Fruit fly (Drosophila melanogaster) whole organism, embryonic: ENCODE results near the gene Gbeta76C.

Source experiments
- Atf3 ChIP-seq: fragments of 200-800 bp; sonication (Bioruptor generic); optimal IDR thresholded peaks from 3 replicates; lab custom pipeline; 2016; ENCODE audit warnings: missing biosample characterization, missing genetic modification characterization
- CG10274 ChIP-seq: fragments of 200-800 bp; sonication (Bioruptor generic); optimal IDR thresholded peaks from 3 replicates; lab custom pipeline; 2017; ENCODE audit warnings: missing biosample characterization, mild to moderate bottlenecking, missing genetic modification characterization
- CG10462 ChIP-seq: fragments of 200-800 bp; sonication (Bioruptor generic); optimal IDR thresholded peaks from 2 replicates; lab custom pipeline; 2016; ENCODE audit warnings: missing biosample characterization, missing genetic modification characterization
- CG10543 ChIP-seq: fragments of 200-800 bp; sonication (Bioruptor generic); optimal IDR thresholded peaks from 3 replicates; lab custom pipeline; 2017; ENCODE audit warnings: missing biosample characterization, mild to moderate bottlenecking, missing genetic modification characterization, moderate library complexity
- CG11504 ChIP-seq: fragments of 200-800 bp; sonication (Bioruptor generic); optimal IDR thresholded peaks from 3 replicates; lab custom pipeline; 2019; ENCODE audit warnings: missing biosample characterization, mild to moderate bottlenecking, missing genetic modification characterization, moderate library complexity
- CG12744 ChIP-seq: fragments of 200-800 bp; sonication (Bioruptor generic); optimal IDR thresholded peaks from 2 replicates; lab custom pipeline; 2016; ENCODE audit warnings: missing biosample characterization, missing genetic modification characterization
- CG12942 ChIP-seq: fragments of 200-800 bp; sonication (Bioruptor generic); optimal IDR thresholded peaks from 3 replicates; lab custom pipeline; 2016; ENCODE audit warnings: missing biosample characterization, missing genetic modification characterization
- CG1647 ChIP-seq: fragments of 200-800 bp; sonication (Bioruptor generic); optimal IDR thresholded peaks from 3 replicates; lab custom pipeline; 2016; ENCODE audit warnings: missing biosample characterization, missing genetic modification characterization
- CG17186 ChIP-seq: fragments of 200-800 bp; sonication (Bioruptor generic); optimal IDR thresholded peaks from 3 replicates; lab custom pipeline; 2017; ENCODE audit warnings: missing biosample characterization, missing genetic modification reagents, missing genetic modification characterization
- CG30020 ChIP-seq: fragments of 200-800 bp; optimal IDR thresholded peaks from 2 replicates; lab custom pipeline; 2019; ENCODE audit warnings: missing biosample characterization, mild to moderate bottlenecking, missing genetic modification characterization, moderate library complexity
- CG33213 ChIP-seq: fragments of 200-800 bp; sonication (Bioruptor generic); optimal IDR thresholded peaks from 3 replicates; lab custom pipeline; 2016; ENCODE audit warnings: missing biosample characterization, missing genetic modification characterization
- CG6254 ChIP-seq: fragments of 200-800 bp; sonication (Bioruptor generic); optimal IDR thresholded peaks from 3 replicates; lab custom pipeline; 2017; ENCODE audit warnings: mild to moderate bottlenecking, missing biosample characterization, missing genetic modification reagents, missing genetic modification characterization
- CG6272 ChIP-seq: fragments of 200-800 bp; sonication (Bioruptor generic); IDR thresholded peaks from 2 replicates; pipeline ENCODE4 v1.3.6; 2022; ENCODE audit warnings: missing biosample characterization, missing genetic modification characterization
- CG6791 ChIP-seq: fragments of 200-800 bp; sonication (Bioruptor generic); IDR thresholded peaks from 3 replicates; pipeline ENCODE4 v1.3.6; 2022; ENCODE audit warnings: missing biosample characterization, missing genetic modification characterization; ENCODE audit not compliant: partially characterized antibody
- CG7357 ChIP-seq: fragments of 200-800 bp; sonication (Bioruptor generic); IDR thresholded peaks from 3 replicates; pipeline ENCODE4 v1.3.6; 2022; ENCODE audit warnings: missing biosample characterization, missing genetic modification characterization
- CG7556 ChIP-seq: fragments of 200-800 bp; sonication (Bioruptor generic); optimal IDR thresholded peaks from 2 replicates; lab custom pipeline; 2017; ENCODE audit warnings: missing biosample characterization, mild to moderate bottlenecking, missing genetic modification characterization
- CG9797 ChIP-seq: fragments of 200-800 bp; sonication (Bioruptor generic); optimal IDR thresholded peaks from 3 replicates; lab custom pipeline; 2018; ENCODE audit warnings: missing biosample characterization, mild to moderate bottlenecking, missing genetic modification characterization
- Camta ChIP-seq: fragments of 200-800 bp; sonication (Bioruptor generic); optimal IDR thresholded peaks from 2 replicates; lab custom pipeline; 2016; ENCODE audit warnings: missing biosample characterization, missing genetic modification characterization
- Deaf1 ChIP-seq: fragments of 200-800 bp; optimal IDR thresholded peaks from 3 replicates; lab custom pipeline; 2019; ENCODE audit warnings: missing biosample characterization, mild to moderate bottlenecking, missing genetic modification characterization, moderate library complexity
- Dek ChIP-seq: fragments of 200-800 bp; sonication (Bioruptor generic); optimal IDR thresholded peaks from 3 replicates; lab custom pipeline; 2019; ENCODE audit warnings: missing biosample characterization, mild to moderate bottlenecking, missing genetic modification characterization, moderate library complexity
- Dll ChIP-seq: fragments of 200-800 bp; sonication (Bioruptor generic); IDR thresholded peaks from 4 replicates; pipeline ENCODE4 v1.3.6; 2022; ENCODE audit warnings: missing biosample characterization, missing genetic modification characterization; ENCODE audit not compliant: partially characterized antibody
- Doc3 ChIP-seq: fragments of 200-800 bp; sonication (Bioruptor generic); IDR thresholded peaks from 3 replicates; pipeline ENCODE4 v1.3.6; 2022; ENCODE audit warnings: missing biosample characterization, missing genetic modification characterization; ENCODE audit not compliant: partially characterized antibody
- Eip74EF ChIP-seq, 2 experiments: fragments of 200-800 bp in 1 of 2; fragments of >200 bp in 1 of 2; sonication (Bioruptor generic) in 1 of 2; optimal IDR thresholded peaks; 2 replicates each; lab custom pipeline; 2017 to 2019; ENCODE audit warnings: missing biosample characterization in 2 of 2, missing genetic modification characterization in 2 of 2, mild to moderate bottlenecking in 1 of 2, moderate library complexity in 1 of 2
- Hand ChIP-seq: fragments of 200-800 bp; sonication (Bioruptor generic); optimal IDR thresholded peaks from 2 replicates; lab custom pipeline; 2017; ENCODE audit warnings: mild to moderate bottlenecking, missing biosample characterization, missing genetic modification reagents, missing genetic modification characterization
- NK7.1 ChIP-seq: fragments of 200-800 bp; sonication (Bioruptor generic); optimal IDR thresholded peaks from 3 replicates; lab custom pipeline; 2016; ENCODE audit warnings: missing biosample characterization, missing genetic modification characterization
- Six4 ChIP-seq: fragments of 200-800 bp; sonication (Bioruptor generic); optimal IDR thresholded peaks from 2 replicates; lab custom pipeline; 2016; ENCODE audit warnings: missing biosample characterization, missing genetic modification characterization
- Sox102F ChIP-seq: fragments of 200-800 bp; sonication (Bioruptor generic); optimal IDR thresholded peaks from 2 replicates; lab custom pipeline; 2018; ENCODE audit warnings: missing biosample characterization, mild to moderate bottlenecking, missing genetic modification characterization, moderate library complexity
- ab ChIP-seq: fragments of 200-800 bp; sonication (Bioruptor generic); optimal IDR thresholded peaks from 2 replicates; lab custom pipeline; 2016; ENCODE audit warnings: missing biosample characterization, missing genetic modification characterization
- abd-A ChIP-seq: fragments of 200-800 bp; sonication (Bioruptor generic); optimal IDR thresholded peaks from 3 replicates; lab custom pipeline; 2019; ENCODE audit warnings: missing biosample characterization, mild to moderate bottlenecking, missing genetic modification characterization, moderate library complexity
- corto ChIP-seq: fragments of 200-800 bp; sonication (Bioruptor generic); optimal IDR thresholded peaks from 2 replicates; lab custom pipeline; 2016; ENCODE audit warnings: missing biosample characterization, mild to moderate bottlenecking, missing genetic modification characterization, moderate library complexity
- gsb ChIP-seq: fragments of 200-800 bp; sonication (Bioruptor generic); IDR thresholded peaks from 2 replicates; pipeline ENCODE4 v1.3.6; 2022; ENCODE audit warnings: missing biosample characterization, missing genetic modification characterization
- kni ChIP-seq: fragments of 200-800 bp; sonication (Bioruptor generic); optimal IDR thresholded peaks from 3 replicates; lab custom pipeline; 2017; ENCODE audit warnings: mild to moderate bottlenecking, missing biosample characterization, missing genetic modification reagents, missing genetic modification characterization
- lmd ChIP-seq: fragments of 200-800 bp; sonication (Bioruptor generic); IDR thresholded peaks from 2 replicates; pipeline ENCODE4 v1.3.6; 2022; ENCODE audit warnings: missing biosample characterization, missing genetic modification characterization
- oc ChIP-seq: fragments of 200-800 bp; sonication (Bioruptor generic); optimal IDR thresholded peaks from 2 replicates; lab custom pipeline; 2018; ENCODE audit warnings: missing biosample characterization, mild to moderate bottlenecking, missing genetic modification characterization, moderate library complexity
- pita ChIP-seq: fragments of 200-800 bp; sonication (Bioruptor generic); optimal IDR thresholded peaks from 2 replicates; lab custom pipeline; 2017; ENCODE audit warnings: missing biosample characterization, mild to moderate bottlenecking, missing genetic modification characterization
- pnt ChIP-seq: fragments of 200-800 bp; sonication (Bioruptor generic); optimal IDR thresholded peaks from 3 replicates; lab custom pipeline; 2016; ENCODE audit warnings: missing biosample characterization, missing genetic modification characterization
- psq ChIP-seq: fragments of 200-800 bp; sonication (Bioruptor generic); optimal IDR thresholded peaks from 2 replicates; lab custom pipeline; 2017; ENCODE audit warnings: missing biosample characterization, missing genetic modification characterization
- repo ChIP-seq: fragments of 200-800 bp; sonication (Bioruptor generic); optimal IDR thresholded peaks from 2 replicates; lab custom pipeline; 2016; ENCODE audit warnings: missing biosample characterization, missing genetic modification characterization
- sens ChIP-seq: fragments of 200-800 bp; sonication (Bioruptor generic); peaks from one replicate; lab custom pipeline; 2016; ENCODE audit warnings: missing biosample characterization, missing genetic modification characterization
- slp2 ChIP-seq: fragments of 200-800 bp; sonication (Bioruptor generic); optimal IDR thresholded peaks from 2 replicates; lab custom pipeline; 2016; ENCODE audit warnings: missing biosample characterization, missing genetic modification characterization
- tll ChIP-seq, 2 experiments: fragments of 200-800 bp in 1 of 2; fragments of >200 bp in 1 of 2; sonication (Bioruptor generic) in 1 of 2; optimal IDR thresholded peaks; 2 replicates each; lab custom pipeline; 2017 to 2019; ENCODE audit warnings: missing biosample characterization in 2 of 2, missing genetic modification characterization in 2 of 2, mild to moderate bottlenecking in 1 of 2, moderate library complexity in 1 of 2
- tup ChIP-seq: fragments of 200-800 bp; sonication (Bioruptor generic); optimal IDR thresholded peaks from 2 replicates; lab custom pipeline; 2016; ENCODE audit warnings: missing biosample characterization, mild to moderate bottlenecking, missing genetic modification characterization, moderate library complexity
- wor ChIP-seq: fragments of 200-800 bp; sonication (Bioruptor generic); IDR thresholded peaks from 2 replicates; pipeline ENCODE4 v1.3.6; 2022; ENCODE audit warnings: missing biosample characterization, missing genetic modification characterization

Gbeta76C gene

dm6 chr3L:19700463-19700862 lies 13.0 kb downstream of the Gbeta76C start (continued):
- TF ChIP-seq slp2 (GFP tag; lab: Kevin White, UChicago), result no peak
- TF ChIP-seq wor (GFP tag; lab: Robert Waterston, UW), result no peak
- TF ChIP-seq CG12942 (GFP tag; lab: Kevin White, UChicago), result no peak
- no peak for TF ChIP-seq CG6254 (GFP tag; lab: Kevin White, UChicago)
- no peak for TF ChIP-seq CG1647 (GFP tag; lab: Kevin White, UChicago)
- TF ChIP-seq ab (GFP tag; lab: Kevin White, UChicago), result no peak
- no peak for TF ChIP-seq CG10462 (GFP tag; lab: Kevin White, UChicago)
- TF ChIP-seq kni (GFP tag; lab: Kevin White, UChicago), result peak; percentile 3
- TF ChIP-seq Dll, result no peak
- no peak for TF ChIP-seq tup
- TF ChIP-seq CG30020 (tag; lab: Kevin White, UChicago), result no peak
- no peak for TF ChIP-seq CG33213 (GFP tag; lab: Kevin White, UChicago)
- peak; percentile 95 for TF ChIP-seq abd-A (tag; lab: Kevin White, UChicago)
- no peak for TF ChIP-seq Deaf1 (tag; lab: Kevin White, UChicago)
- no peak for TF ChIP-seq psq (GFP tag; lab: Kevin White, UChicago)
- TF ChIP-seq repo (GFP tag; lab: Kevin White, UChicago), result no peak
- TF ChIP-seq CG12744 (GFP tag; lab: Kevin White, UChicago), result no peak
- no peak for TF ChIP-seq Eip74EF (GFP tag; optimal IDR thresholded peaks at IDR 0.05; lab: Kevin White, UChicago)
- no peak for TF ChIP-seq pita
- TF ChIP-seq gsb (GFP tag; lab: Robert Waterston, UW), result no peak
- TF ChIP-seq CG17186 (GFP tag; lab: Kevin White, UChicago), result no peak
- no peak for TF ChIP-seq CG11504 (tag; lab: Kevin White, UChicago)
- no peak for TF ChIP-seq CG10274 (GFP tag; lab: Kevin White, UChicago)
- no peak for TF ChIP-seq Sox102F (GFP tag; lab: Kevin White, UChicago)
- no peak for TF ChIP-seq corto (GFP tag; lab: Kevin White, UChicago)
- TF ChIP-seq CG10543, result peak; percentile 3
- no peak for TF ChIP-seq CG7556 (GFP tag; lab: Kevin White, UChicago)
- no peak for TF ChIP-seq CG9797 (GFP tag; lab: Kevin White, UChicago)
- TF ChIP-seq Camta, result no peak
- TF ChIP-seq tll (GFP tag; optimal IDR thresholded peaks at IDR 0.05; lab: Kevin White, UChicago), result no peak
- TF ChIP-seq Atf3 (GFP tag; lab: Kevin White, UChicago), result no peak
- no peak for TF ChIP-seq Hand
- no peak for TF ChIP-seq Doc3
- TF ChIP-seq pnt (GFP tag; lab: Kevin White, UChicago), result no peak
- TF ChIP-seq NK7.1 (GFP tag; lab: Kevin White, UChicago), result no peak
- TF ChIP-seq lmd (GFP tag; lab: Robert Waterston, UW), result no peak
- TF ChIP-seq CG6272, result no peak
- TF ChIP-seq oc (tag; lab: Kevin White, UChicago), result no peak
- no peak for TF ChIP-seq Six4 (GFP tag; lab: Kevin White, UChicago)
- peak; percentile 48 for TF ChIP-seq sens
- no peak for TF ChIP-seq CG7357 (GFP tag; lab: Robert Waterston, UW)
- no peak for TF ChIP-seq CG6791 (GFP tag; lab: Robert Waterston, UW)
- TF ChIP-seq Dek, result no peak
